Worm (Caenorhabditis elegans) whole organism, young adult: Measurements from ENCODE around the gene eif-3.D.
A peak's percentile ranks its signal among the peaks of the same experiment; 100 is the strongest.

ENCODE experiments used
- B0336.3 ChIP-seq: fragments of 200-800 bp; sonication (Bioruptor generic); IDR thresholded peaks from 2 replicates; pipeline ENCODE4 v1.3.6; 2022; ENCODE audit warnings: missing genetic modification characterization, missing compliant biosample characterization
- D2030.7 ChIP-seq: fragments of 200-800 bp; sonication (Bioruptor generic); IDR thresholded peaks from 2 replicates; pipeline ENCODE4 v1.3.6; 2022; ENCODE audit warnings: missing genetic modification reagents, missing genetic modification characterization, missing compliant biosample characterization
- F10E7.11 ChIP-seq: sonication (generic microtip); optimal IDR thresholded peaks from 2 replicates; lab custom pipeline; 2017; ENCODE audit warnings: mild to moderate bottlenecking, missing genetic modification characterization, moderate library complexity, missing compliant biosample characterization
- F52B5.7 ChIP-seq: sonication (generic microtip); optimal IDR thresholded peaks from 2 replicates; lab custom pipeline; 2016; ENCODE audit warnings: mild to moderate bottlenecking, missing genetic modification characterization, missing compliant biosample characterization
- F55B11.4 ChIP-seq: sonication (generic microtip); optimal IDR thresholded peaks from 2 replicates; lab custom pipeline; 2016; ENCODE audit warnings: missing compliant biosample characterization, missing genetic modification characterization, borderline replicate concordance; ENCODE audit not compliant: insufficient read depth
- F57C9.4 ChIP-seq: sonication (generic microtip); optimal IDR thresholded peaks from 2 replicates; lab custom pipeline; 2017; ENCODE audit warnings: mild to moderate bottlenecking, missing genetic modification characterization, missing compliant biosample characterization
- Y53G8AR.9 ChIP-seq: fragments of 200-800 bp; sonication (Bioruptor generic); conservative IDR thresholded peaks from 2 replicates; pipeline ENCODE4 v1.3.6; 2022; ENCODE audit warnings: missing genetic modification reagents, missing genetic modification characterization, missing compliant biosample characterization
- Y79H2A.3 ChIP-seq: fragments of 200-800 bp; sonication (Bioruptor generic); conservative IDR thresholded peaks from 2 replicates; pipeline ENCODE4 v1.3.6; 2022; ENCODE audit warnings: missing genetic modification reagents, missing genetic modification characterization, missing compliant biosample characterization
- Y95B8A.8 ChIP-seq: fragments of 200-800 bp; sonication (Bioruptor generic); IDR thresholded peaks from 2 replicates; pipeline ENCODE4 v1.3.6; 2022; ENCODE audit warnings: missing genetic modification reagents, missing genetic modification characterization, missing compliant biosample characterization
- akir-1 ChIP-seq: fragments of 200-800 bp; sonication (Bioruptor generic); optimal IDR thresholded peaks from 2 replicates; lab custom pipeline; 2018; ENCODE audit warnings: mild to moderate bottlenecking, missing genetic modification characterization, moderate library complexity, missing compliant biosample characterization
- aptf-2 ChIP-seq: fragments of 200-800 bp; sonication (Bioruptor generic); conservative IDR thresholded peaks from 2 replicates; pipeline ENCODE4 v1.3.6; 2022; ENCODE audit warnings: missing genetic modification reagents, missing genetic modification characterization, missing compliant biosample characterization
- aptf-3 ChIP-seq: fragments of 200-800 bp; sonication (Bioruptor generic); IDR thresholded peaks from 2 replicates; pipeline ENCODE4 v1.3.6; 2022; ENCODE audit warnings: missing genetic modification characterization, missing compliant biosample characterization
- atf-7 ChIP-seq: sonication (generic microtip); optimal IDR thresholded peaks from 2 replicates; lab custom pipeline; 2017; ENCODE audit warnings: mild to moderate bottlenecking, missing genetic modification characterization, missing compliant biosample characterization
- attf-3 ChIP-seq: fragments of 200-800 bp; sonication (Bioruptor generic); conservative IDR thresholded peaks from 2 replicates; pipeline ENCODE4 v1.3.6; 2022; ENCODE audit warnings: missing genetic modification reagents, missing genetic modification characterization, missing compliant biosample characterization
- bed-2 ChIP-seq: fragments of 200-800 bp; sonication (Bioruptor generic); IDR thresholded peaks from 2 replicates; pipeline ENCODE4 v1.3.6; 2022; ENCODE audit warnings: missing genetic modification reagents, missing genetic modification characterization, missing compliant biosample characterization
- cebp-1 ChIP-seq, 2 experiments: fragments of 200-800 bp in 1 of 2; sonication (Bioruptor generic) in 1 of 2; sonication (generic microtip) in 1 of 2; IDR thresholded peaks in 1 of 2; optimal IDR thresholded peaks in 1 of 2; 2 replicates each; pipeline versions ENCODE4 v1.3.6 to Lab custom; 2017 to 2022; ENCODE audit warnings: missing compliant biosample characterization in 2 of 2, missing genetic modification characterization in 2 of 2, mild to moderate bottlenecking in 1 of 2, missing genetic modification reagents in 1 of 2, moderate library complexity in 1 of 2
- ceh-27 ChIP-seq: fragments of 200-800 bp; sonication (Bioruptor generic); optimal IDR thresholded peaks from 2 replicates; lab custom pipeline; 2018; ENCODE audit warnings: mild to moderate bottlenecking, missing genetic modification characterization, moderate library complexity, missing compliant biosample characterization
- die-1 ChIP-seq: sonication (generic microtip); optimal IDR thresholded peaks from 2 replicates; lab custom pipeline; 2016; ENCODE audit warnings: missing genotype, mild to moderate bottlenecking, missing genetic modification characterization, missing compliant biosample characterization
- dpl-1 ChIP-seq: fragments of 150-350 bp; optimal IDR thresholded peaks from 2 replicates; lab custom pipeline; 2014; ENCODE audit warnings: missing biosample characterization, missing genetic modification reagents, missing genetic modification characterization
- egl-44 ChIP-seq: fragments of 200-800 bp; sonication (Bioruptor generic); IDR thresholded peaks from 2 replicates; pipeline ENCODE4 v1.3.6; 2022; ENCODE audit warnings: missing genetic modification reagents, missing genetic modification characterization, missing compliant biosample characterization
- fkh-3 ChIP-seq: sonication (generic microtip); optimal IDR thresholded peaks from 2 replicates; lab custom pipeline; 2016; ENCODE audit warnings: mild to moderate bottlenecking, missing genetic modification characterization, missing compliant biosample characterization
- hmg-1.2 ChIP-seq: fragments of 200-800 bp; sonication (Bioruptor generic); IDR thresholded peaks from 2 replicates; pipeline ENCODE4 v1.3.6; 2022; ENCODE audit warnings: missing genetic modification reagents, missing genetic modification characterization, missing compliant biosample characterization
- hrde-1 ChIP-seq: sonication (generic microtip); optimal IDR thresholded peaks from 2 replicates; lab custom pipeline; 2016; ENCODE audit warnings: missing genetic modification characterization, mild to moderate bottlenecking, missing compliant biosample characterization, moderate library complexity, missing genotype, missing genetic modification reagents, borderline replicate concordance
- hsf-1 ChIP-seq: fragments of 200-800 bp; sonication (Bioruptor generic); IDR thresholded peaks from 2 replicates; pipeline ENCODE4 v1.3.6; 2022; ENCODE audit warnings: missing genetic modification reagents, missing genetic modification characterization, missing compliant biosample characterization
- lin-26 ChIP-seq: fragments of 200-800 bp; sonication (Bioruptor generic); IDR thresholded peaks from 2 replicates; pipeline ENCODE4 v1.3.6; 2022; ENCODE audit warnings: missing genetic modification reagents, missing genetic modification characterization, missing compliant biosample characterization
- lin-40 ChIP-seq: sonication (generic microtip); optimal IDR thresholded peaks from 2 replicates; lab custom pipeline; 2016; ENCODE audit warnings: missing genetic modification characterization, mild to moderate bottlenecking, missing compliant biosample characterization, missing genotype, missing genetic modification reagents
- lin-54 ChIP-seq: fragments of 200-800 bp; sonication (Bioruptor generic); optimal IDR thresholded peaks from 2 replicates; lab custom pipeline; 2018; ENCODE audit warnings: mild to moderate bottlenecking, missing genetic modification characterization, missing compliant biosample characterization
- lir-1 ChIP-seq: fragments of 200-800 bp; sonication (Bioruptor generic); conservative IDR thresholded peaks from 2 replicates; pipeline ENCODE4 v1.3.6; 2022; ENCODE audit warnings: missing genetic modification reagents, missing genetic modification characterization, missing compliant biosample characterization
- lsl-1 ChIP-seq: fragments of 200-800 bp; sonication (Bioruptor generic); optimal IDR thresholded peaks from 2 replicates; lab custom pipeline; 2018; ENCODE audit warnings: mild to moderate bottlenecking, missing genetic modification characterization, moderate library complexity, missing compliant biosample characterization
- madf-10 ChIP-seq: sonication (generic microtip); optimal IDR thresholded peaks from 2 replicates; lab custom pipeline; 2016; ENCODE audit warnings: mild to moderate bottlenecking, missing genetic modification characterization, missing compliant biosample characterization
- madf-3 ChIP-seq: fragments of 200-800 bp; sonication (Bioruptor generic); IDR thresholded peaks from 2 replicates; pipeline ENCODE4 v1.3.6; 2022; ENCODE audit warnings: missing genetic modification reagents, missing genetic modification characterization, missing compliant biosample characterization
- nfya-1 ChIP-seq: sonication (generic microtip); optimal IDR thresholded peaks from 2 replicates; lab custom pipeline; 2017; ENCODE audit warnings: antibody characterized with exemption, missing compliant biosample characterization, missing genetic modification characterization, borderline replicate concordance; ENCODE audit not compliant: insufficient read depth
- nhr-179 ChIP-seq: sonication (generic microtip); optimal IDR thresholded peaks from 2 replicates; lab custom pipeline; 2016; ENCODE audit warnings: mild to moderate bottlenecking, missing genetic modification characterization, missing compliant biosample characterization
- pha-4 ChIP-seq: fragments of 150-350 bp; sonication (generic microtip); optimal IDR thresholded peaks from 2 replicates; lab custom pipeline; 2014; ENCODE audit warnings: missing biosample characterization, missing genetic modification reagents, missing genetic modification characterization
- repo-1 ChIP-seq: sonication (generic microtip); optimal IDR thresholded peaks from 2 replicates; lab custom pipeline; 2017; ENCODE audit warnings: mild to moderate bottlenecking, missing genetic modification characterization, missing compliant biosample characterization
- rpc-1 ChIP-seq, 2 experiments: fragments of 150-350 bp in 1 of 2; sonication (generic microtip) in 1 of 2; optimal IDR thresholded peaks; 2 replicates each; lab custom pipeline; 2014 to 2018; ENCODE audit warnings: missing biosample characterization in 1 of 2, missing genetic modification characterization in 1 of 2, missing genetic modification reagents in 1 of 2, missing genotype in 1 of 2
- sdz-38 ChIP-seq: sonication (generic microtip); optimal IDR thresholded peaks from 2 replicates; lab custom pipeline; 2016; ENCODE audit warnings: missing genotype, missing genetic modification characterization, missing compliant biosample characterization
- snpc-1.1 ChIP-seq: sonication (generic microtip); optimal IDR thresholded peaks from 2 replicates; lab custom pipeline; 2017; ENCODE audit warnings: missing genetic modification characterization, mild to moderate bottlenecking, missing compliant biosample characterization, antibody characterized with exemption, moderate library complexity, missing genotype, missing genetic modification reagents; ENCODE audit not compliant: insufficient read depth
- snpc-3.4 ChIP-seq: sonication (generic microtip); optimal IDR thresholded peaks from 2 replicates; lab custom pipeline; 2017; ENCODE audit warnings: missing genetic modification characterization, mild to moderate bottlenecking, missing compliant biosample characterization, antibody characterized with exemption, moderate library complexity, missing genotype, missing genetic modification reagents
- somi-1 ChIP-seq: fragments of 200-800 bp; sonication (Bioruptor generic); optimal IDR thresholded peaks from 2 replicates; lab custom pipeline; 2018; ENCODE audit warnings: mild to moderate bottlenecking, missing genetic modification characterization, missing compliant biosample characterization
- unc-62 ChIP-seq: fragments of 150-350 bp; optimal IDR thresholded peaks from 2 replicates; lab custom pipeline; 2014; ENCODE audit warnings: missing biosample characterization, missing genetic modification reagents, missing genetic modification characterization
- xnd-1 ChIP-seq: sonication (generic microtip); optimal IDR thresholded peaks from 2 replicates; lab custom pipeline; 2016; ENCODE audit warnings: missing genotype, missing genetic modification reagents, missing genetic modification characterization, missing compliant biosample characterization
- ztf-18 ChIP-seq: sonication (generic microtip); optimal IDR thresholded peaks from 2 replicates; lab custom pipeline; 2016; ENCODE audit warnings: missing genotype, mild to moderate bottlenecking, missing genetic modification characterization, missing compliant biosample characterization
- ztf-25 ChIP-seq: fragments of 200-800 bp; sonication (Bioruptor generic); IDR thresholded peaks from 2 replicates; pipeline ENCODE4 v1.3.6; 2022; ENCODE audit warnings: missing genetic modification reagents, missing genetic modification characterization, missing compliant biosample characterization
- ztf-26 ChIP-seq: sonication (generic microtip); optimal IDR thresholded peaks from 2 replicates; lab custom pipeline; 2017; ENCODE audit warnings: missing genetic modification characterization, missing compliant biosample characterization
- ztf-6 ChIP-seq: fragments of 200-800 bp; sonication (Bioruptor generic); IDR thresholded peaks from 2 replicates; pipeline ENCODE4 v1.3.6; 2022; ENCODE audit warnings: missing genetic modification reagents, missing genetic modification characterization, missing compliant biosample characterization

The eif-3.D gene

DNA sequence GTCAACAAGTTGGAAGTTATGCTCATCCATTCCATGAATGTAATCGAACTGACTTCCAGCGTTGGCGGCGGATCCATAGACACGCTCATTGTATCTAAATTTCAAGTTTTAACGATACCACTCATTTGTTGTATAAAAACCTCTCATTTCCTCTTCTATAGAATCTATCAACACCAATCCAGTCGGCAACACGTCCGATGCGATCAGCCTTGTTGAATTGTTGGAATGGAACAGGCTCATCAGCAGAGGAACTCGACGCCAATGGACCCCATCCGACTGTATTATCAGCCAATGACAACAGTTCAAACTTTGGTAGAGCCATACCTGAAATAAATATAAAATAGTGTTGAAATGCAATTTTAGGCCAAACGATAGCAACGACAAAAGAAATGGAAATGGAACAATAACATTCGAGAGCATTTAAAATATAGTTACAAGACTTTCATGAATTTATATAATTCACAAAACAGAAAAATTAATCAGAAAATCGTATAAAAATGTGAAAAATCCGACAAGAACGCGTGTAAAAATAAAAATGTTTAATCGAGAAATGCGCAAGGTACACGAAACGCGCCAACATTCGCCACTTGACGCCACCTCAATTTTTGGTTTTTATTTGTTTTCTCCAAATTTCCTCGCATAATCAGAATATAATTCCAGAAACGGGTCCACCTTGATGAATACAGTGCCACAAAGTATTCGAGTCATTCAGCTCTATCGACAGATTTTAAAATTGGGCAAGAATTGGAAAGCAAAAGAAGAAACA, at the start of gene eif-3.D, which contains the start of gene R08D7.4:
TSS of gene eif-3.D (minus strand) at position 324 of the 766 bp plus-strand sequence.
TSS of gene R08D7.4 (plus strand) at position 638 of the 766 bp plus-strand sequence.
- TF ChIP-seq egl-44 (GFP tag; lab: Robert Waterston, UW) (no peak), ztf-6 (GFP tag; lab: Robert Waterston, UW) (no peak), F10E7.11 (tag; lab: Kevin White, UChicago) (no peak), lin-26 (GFP tag; lab: Robert Waterston, UW) (no peak), aptf-3 (GFP tag; lab: Robert Waterston, UW) (no peak), lir-1 (GFP tag; lab: Robert Waterston, UW) (no peak), nfya-1 (tag; lab: Kevin White, UChicago) (no peak), lin-40 (tag; lab: Kevin White, UChicago) (peak; percentile 38), hrde-1 (tag; lab: Kevin White, UChicago) (no peak), F57C9.4 (tag; lab: Kevin White, UChicago) (no peak), sdz-38 (no peak), hsf-1 (no peak), Y79H2A.3 (GFP tag; lab: Robert Waterston, UW) (no peak), Y95B8A.8 (GFP tag; lab: Robert Waterston, UW) (0 out of 2 replicates have a peak, but pooled peaks have one; percentile 15), ztf-25 (GFP tag; lab: Robert Waterston, UW) (no peak), die-1 (tag; lab: Kevin White, UChicago) (no peak), xnd-1 (tag; lab: Kevin White, UChicago) (no peak), F52B5.7 (no peak), ztf-26 (tag; lab: Kevin White, UChicago) (no peak), atf-7 (tag; lab: Kevin White, UChicago) (no peak), nhr-179 (tag; lab: Kevin White, UChicago) (no peak), pha-4 (no peak), somi-1 (GFP tag; lab: Kevin White, UChicago) (no peak), lin-54 (GFP tag; lab: Kevin White, UChicago) (peak; percentile 65), fkh-3 (no peak), attf-3 (GFP tag; lab: Robert Waterston, UW) (no peak), ztf-18 (peak; percentile 96), D2030.7 (GFP tag; lab: Robert Waterston, UW) (peak; percentile 25; the same call in 1 of the 2 replicates), ceh-27 (GFP tag; lab: Kevin White, UChicago) (peak; percentile 35), bed-2 (GFP tag; lab: Robert Waterston, UW) (no peak), F55B11.4 (tag; lab: Kevin White, UChicago) (no peak), hmg-1.2 (GFP tag; lab: Robert Waterston, UW) (peak; percentile 38; the same call in 1 of the 2 replicates), B0336.3 (no peak), lsl-1 (GFP tag; lab: Kevin White, UChicago) (peak; percentile 50), akir-1 (GFP tag; lab: Kevin White, UChicago) (no peak), aptf-2 (no peak), rpc-1 (optimal IDR thresholded peaks at IDR 0.05; lab: Kevin White, UChicago) (no peak), rpc-1 (tag; optimal IDR thresholded peaks at IDR 0.05; lab: Kevin White, UChicago) (no peak), dpl-1 (GFP tag; lab: Kevin White, UChicago) (peak; percentile 33), repo-1 (no peak), unc-62 (GFP tag; lab: Kevin White, UChicago) (no peak), snpc-3.4 (tag; lab: Kevin White, UChicago) (peak; percentile 36), Y53G8AR.9 (GFP tag; lab: Robert Waterston, UW) (no peak), cebp-1 (GFP tag; IDR thresholded peaks at IDR 0.05; lab: Robert Waterston, UW) (no peak), cebp-1 (tag; optimal IDR thresholded peaks at IDR 0.05; lab: Kevin White, UChicago) (peak; percentile 51), madf-10 (tag; lab: Kevin White, UChicago) (no peak), snpc-1.1 (tag; lab: Kevin White, UChicago) (no peak), madf-3 (no peak)
